Worm (Caenorhabditis elegans): ENCODE results near the gene T24C12.1.

Gene T24C12.1

ce11 chrX:2242568-2243185, 43.4 kb downstream of the T24C12.1 start, which contains the start of gene rpl-11.2 (continued):
- no peak for TF ChIP-seq ceh-79 (tag; optimal IDR thresholded peaks at IDR 0.05)
- TF ChIP-seq madf-8 (GFP tag; conservative IDR thresholded peaks at IDR 0.05) = no peak
- no peak for TF ChIP-seq bed-2 (GFP tag; IDR thresholded peaks at IDR 0.05)
- TF ChIP-seq somi-1 (GFP tag; optimal IDR thresholded peaks at IDR 0.05) = peak; percentile 66
- TF ChIP-seq lin-40 (tag; optimal IDR thresholded peaks at IDR 0.05) = peak; percentile 96
- TF ChIP-seq ztf-26 (tag; optimal IDR thresholded peaks at IDR 0.05) = peak; percentile 73
- no peak for TF ChIP-seq attf-6 (GFP tag; IDR thresholded peaks at IDR 0.05)
- no peak for TF ChIP-seq F57A8.1 (GFP tag; optimal IDR thresholded peaks at IDR 0.05)
- peak; percentile 63 for TF ChIP-seq lin-54 (GFP tag; optimal IDR thresholded peaks at IDR 0.05)
- TF ChIP-seq ceh-58 (GFP tag; IDR thresholded peaks at IDR 0.05) = no peak
- peak; percentile 56; the same call in 1 of the 2 replicates for TF ChIP-seq egl-44 (GFP tag; IDR thresholded peaks at IDR 0.05)
- TF ChIP-seq lsl-1 (GFP tag; optimal IDR thresholded peaks at IDR 0.05) = peak; percentile 32
- peak in 1 of 3 experiments; percentile 88 for TF ChIP-seq lin-35 (GFP tag; optimal IDR thresholded peaks at IDR 0.05)
- TF ChIP-seq mxl-1 (tag; optimal IDR thresholded peaks at IDR 0.05) = no peak
- TF ChIP-seq unc-62 (GFP tag; optimal IDR thresholded peaks at IDR 0.05) = peak; percentile 27
- peak; percentile 9 for TF ChIP-seq efl-1 (GFP tag; optimal IDR thresholded peaks at IDR 0.05)
- no peak for TF ChIP-seq tbx-9 (tag; optimal IDR thresholded peaks at IDR 0.05; ENCODE audit: borderline replicate concordance)
- TF ChIP-seq B0035.1 (tag; optimal IDR thresholded peaks at IDR 0.05) = no peak
- peak; percentile 16 for TF ChIP-seq ztf-3 (GFP tag; optimal IDR thresholded peaks at IDR 0.05)
- TF ChIP-seq hsf-1 (GFP tag; IDR thresholded peaks at IDR 0.05) = no peak
- peak; percentile 21 for TF ChIP-seq F10E7.11 (tag; optimal IDR thresholded peaks at IDR 0.05)
- TF ChIP-seq T26A5.8 (tag; optimal IDR thresholded peaks at IDR 0.05) = no peak
- TF ChIP-seq F37B4.10 (GFP tag; IDR thresholded peaks at IDR 0.05) = no peak
- no peak for TF ChIP-seq aptf-2 (GFP tag; conservative IDR thresholded peaks at IDR 0.05)
- no peak for TF ChIP-seq ceh-40 (GFP tag; IDR thresholded peaks at IDR 0.05)
- no peak for TF ChIP-seq T07F8.4 (tag; optimal IDR thresholded peaks at IDR 0.05)
- TF ChIP-seq let-607 (tag; optimal IDR thresholded peaks at IDR 0.05) = peak in 1 of 2 experiments; percentile 73
- peak; percentile 97 for TF ChIP-seq pha-4 (tag; optimal IDR thresholded peaks at IDR 0.05)
- TF ChIP-seq zim-3 (tag; optimal IDR thresholded peaks at IDR 0.05) = no peak
- TF ChIP-seq nfya-1 (tag; optimal IDR thresholded peaks at IDR 0.05; ENCODE audit: borderline replicate concordance, insufficient read depth) = no peak
- TF ChIP-seq ceh-27 (GFP tag; optimal IDR thresholded peaks at IDR 0.05) = peak; percentile 95
- peak; percentile 89 for TF ChIP-seq let-526 (GFP tag; IDR thresholded peaks at IDR 0.05)
- TF ChIP-seq ccch-3 (GFP tag; optimal IDR thresholded peaks at IDR 0.05) = no peak
- 0 out of 2 replicates have a peak, but pooled peaks have one; percentile 52 for TF ChIP-seq ztf-6 (GFP tag; IDR thresholded peaks at IDR 0.05)
- peak; percentile 80 for TF ChIP-seq rcor-1 (GFP tag; IDR thresholded peaks at IDR 0.05)
- peak; percentile 85 for TF ChIP-seq atf-7 (tag; optimal IDR thresholded peaks at IDR 0.05)
- no peak for TF ChIP-seq xnd-1 (tag; optimal IDR thresholded peaks at IDR 0.05)
- TF ChIP-seq ZK185.1 (tag; optimal IDR thresholded peaks at IDR 0.05; ENCODE audit: poor library complexity, severe bottlenecking) = peak; percentile 89
- TF ChIP-seq gei-17 (GFP tag; optimal IDR thresholded peaks at IDR 0.05) = peak; percentile 64
- no peak for TF ChIP-seq aptf-3 (GFP tag; IDR thresholded peaks at IDR 0.05)
- no peak for TF ChIP-seq F55B11.4 (tag; optimal IDR thresholded peaks at IDR 0.05; ENCODE audit: borderline replicate concordance, insufficient read depth)
- no peak for TF ChIP-seq D2030.7 (GFP tag; IDR thresholded peaks at IDR 0.05)
- TF ChIP-seq pbrm-1 (GFP tag; IDR thresholded peaks at IDR 0.05) = peak; percentile 83
- TF ChIP-seq die-1 (tag; optimal IDR thresholded peaks at IDR 0.05) = peak; percentile 5
- no peak for TF ChIP-seq madf-6 (GFP tag; IDR thresholded peaks at IDR 0.05)
- TF ChIP-seq Y79H2A.3 (GFP tag; conservative IDR thresholded peaks at IDR 0.05) = no peak
- TF ChIP-seq ceh-91 (GFP tag; IDR thresholded peaks at IDR 0.05) = no peak
- TF ChIP-seq hlh-12 (tag; optimal IDR thresholded peaks at IDR 0.05) = no peak

All from whole organism, young adult.